Worm (Caenorhabditis elegans) whole organism, young adult: ENCODE measurements around the gene ZK1010.4.
A peak's percentile ranks its signal among the peaks of the same experiment; 100 is the strongest.

Source experiments
- F10E7.11 ChIP-seq: sonication (generic microtip); optimal IDR thresholded peaks from 2 replicates; lab custom pipeline; 2017; ENCODE audit warnings: mild to moderate bottlenecking, missing genetic modification characterization, moderate library complexity, missing compliant biosample characterization
- F37B4.10 ChIP-seq: fragments of 200-800 bp; sonication (Bioruptor generic); IDR thresholded peaks from 2 replicates; pipeline ENCODE4 v1.3.6; 2022; ENCODE audit warnings: missing genetic modification characterization, missing compliant biosample characterization
- F39B2.1 ChIP-seq: fragments of 200-800 bp; sonication (Bioruptor generic); IDR thresholded peaks from 2 replicates; pipeline ENCODE4 v1.3.6; 2022; ENCODE audit warnings: missing genetic modification reagents, missing genetic modification characterization, missing compliant biosample characterization
- T26A5.8 ChIP-seq: sonication (generic microtip); optimal IDR thresholded peaks from 2 replicates; lab custom pipeline; 2016; ENCODE audit warnings: missing genetic modification characterization, missing compliant biosample characterization
- Y53F4B.3 ChIP-seq: fragments of 200-800 bp; sonication (Bioruptor generic); IDR thresholded peaks from 2 replicates; pipeline ENCODE4 v1.3.6; 2022; ENCODE audit warnings: missing genetic modification reagents, missing genetic modification characterization, missing compliant biosample characterization
- ama-1 ChIP-seq, 3 experiments: fragments of 150-350 bp in 1 of 3; sonication (generic microtip) in 2 of 3; optimal IDR thresholded peaks; 2 replicates each; lab custom pipeline; 2014 to 2018; ENCODE audit warnings: missing biosample characterization in 2 of 3, missing genetic modification characterization in 2 of 3, missing genetic modification reagents in 2 of 3
- atf-7 ChIP-seq: sonication (generic microtip); optimal IDR thresholded peaks from 2 replicates; lab custom pipeline; 2017; ENCODE audit warnings: mild to moderate bottlenecking, missing genetic modification characterization, missing compliant biosample characterization
- athp-1 ChIP-seq: sonication (generic microtip); optimal IDR thresholded peaks from 2 replicates; lab custom pipeline; 2017; ENCODE audit warnings: mild to moderate bottlenecking, missing genetic modification characterization, missing compliant biosample characterization
- attf-3 ChIP-seq: fragments of 200-800 bp; sonication (Bioruptor generic); conservative IDR thresholded peaks from 2 replicates; pipeline ENCODE4 v1.3.6; 2022; ENCODE audit warnings: missing genetic modification reagents, missing genetic modification characterization, missing compliant biosample characterization
- attf-5 ChIP-seq: fragments of 200-800 bp; sonication (Bioruptor generic); optimal IDR thresholded peaks from 2 replicates; lab custom pipeline; 2018; ENCODE audit warnings: mild to moderate bottlenecking, missing genetic modification characterization, missing compliant biosample characterization
- attf-6 ChIP-seq: fragments of 200-800 bp; sonication (Bioruptor generic); IDR thresholded peaks from 2 replicates; pipeline ENCODE4 v1.3.6; 2022; ENCODE audit warnings: missing genetic modification reagents, missing genetic modification characterization, missing compliant biosample characterization
- bed-1 ChIP-seq: fragments of 200-800 bp; sonication (Bioruptor generic); IDR thresholded peaks from 2 replicates; pipeline ENCODE4 v1.3.6; 2022; ENCODE audit warnings: missing genetic modification reagents, missing genetic modification characterization, missing compliant biosample characterization
- ceh-40 ChIP-seq: fragments of 200-800 bp; sonication (Bioruptor generic); IDR thresholded peaks from 2 replicates; pipeline ENCODE4 v1.3.6; 2022; ENCODE audit warnings: missing genetic modification characterization, missing compliant biosample characterization
- ceh-58 ChIP-seq: fragments of 200-800 bp; sonication (Bioruptor generic); IDR thresholded peaks from 2 replicates; pipeline ENCODE4 v1.3.6; 2022; ENCODE audit warnings: missing genetic modification characterization, missing compliant biosample characterization
- die-1 ChIP-seq: sonication (generic microtip); optimal IDR thresholded peaks from 2 replicates; lab custom pipeline; 2016; ENCODE audit warnings: missing genotype, mild to moderate bottlenecking, missing genetic modification characterization, missing compliant biosample characterization
- dpff-1 ChIP-seq: sonication (generic microtip); optimal IDR thresholded peaks from 2 replicates; lab custom pipeline; 2017; ENCODE audit warnings: mild to moderate bottlenecking, missing genetic modification characterization, missing compliant biosample characterization
- egl-44 ChIP-seq: fragments of 200-800 bp; sonication (Bioruptor generic); IDR thresholded peaks from 2 replicates; pipeline ENCODE4 v1.3.6; 2022; ENCODE audit warnings: missing genetic modification reagents, missing genetic modification characterization, missing compliant biosample characterization
- egrh-3 ChIP-seq: fragments of 200-800 bp; sonication (Bioruptor generic); IDR thresholded peaks from 2 replicates; pipeline ENCODE4 v1.3.6; 2022; ENCODE audit warnings: missing genetic modification reagents, missing genetic modification characterization, missing compliant biosample characterization
- fkh-3 ChIP-seq: sonication (generic microtip); optimal IDR thresholded peaks from 2 replicates; lab custom pipeline; 2016; ENCODE audit warnings: mild to moderate bottlenecking, missing genetic modification characterization, missing compliant biosample characterization
- him-1 ChIP-seq: sonication (generic microtip); optimal IDR thresholded peaks from 2 replicates; lab custom pipeline; 2016; ENCODE audit warnings: missing genotype, missing genetic modification reagents, missing genetic modification characterization, missing compliant biosample characterization
- hmg-20 ChIP-seq: fragments of 200-800 bp; sonication (Bioruptor generic); IDR thresholded peaks from 2 replicates; pipeline ENCODE4 v1.3.6; 2022; ENCODE audit warnings: missing genetic modification reagents, missing genetic modification characterization, missing compliant biosample characterization
- hrde-1 ChIP-seq: sonication (generic microtip); optimal IDR thresholded peaks from 2 replicates; lab custom pipeline; 2016; ENCODE audit warnings: missing genetic modification characterization, mild to moderate bottlenecking, missing compliant biosample characterization, moderate library complexity, missing genotype, missing genetic modification reagents, borderline replicate concordance
- hsf-1 ChIP-seq: fragments of 200-800 bp; sonication (Bioruptor generic); IDR thresholded peaks from 2 replicates; pipeline ENCODE4 v1.3.6; 2022; ENCODE audit warnings: missing genetic modification reagents, missing genetic modification characterization, missing compliant biosample characterization
- let-607 ChIP-seq, 2 experiments: fragments of 200-800 bp in 1 of 2; sonication (Bioruptor generic) in 1 of 2; sonication (generic microtip) in 1 of 2; optimal IDR thresholded peaks; 2 replicates each; lab custom pipeline; 2016 to 2018; ENCODE audit warnings: mild to moderate bottlenecking in 2 of 2, missing compliant biosample characterization in 2 of 2, missing genetic modification characterization in 2 of 2, moderate library complexity in 2 of 2, missing genotype in 1 of 2
- lin-26 ChIP-seq: fragments of 200-800 bp; sonication (Bioruptor generic); IDR thresholded peaks from 2 replicates; pipeline ENCODE4 v1.3.6; 2022; ENCODE audit warnings: missing genetic modification reagents, missing genetic modification characterization, missing compliant biosample characterization
- lin-40 ChIP-seq: sonication (generic microtip); optimal IDR thresholded peaks from 2 replicates; lab custom pipeline; 2016; ENCODE audit warnings: missing genetic modification characterization, mild to moderate bottlenecking, missing compliant biosample characterization, missing genotype, missing genetic modification reagents
- madf-6 ChIP-seq: fragments of 200-800 bp; sonication (Bioruptor generic); IDR thresholded peaks from 2 replicates; pipeline ENCODE4 v1.3.6; 2022; ENCODE audit warnings: missing genetic modification reagents, missing genetic modification characterization, missing compliant biosample characterization
- mxl-1 ChIP-seq: sonication (generic microtip); optimal IDR thresholded peaks from 2 replicates; lab custom pipeline; 2016; ENCODE audit warnings: missing genetic modification characterization, missing compliant biosample characterization
- nfya-2 ChIP-seq: fragments of 200-800 bp; sonication (Bioruptor generic); IDR thresholded peaks from 2 replicates; pipeline ENCODE4 v1.3.6; 2022; ENCODE audit warnings: missing genetic modification reagents, missing genetic modification characterization, missing compliant biosample characterization
- nhr-27 ChIP-seq: fragments of 200-800 bp; sonication (Bioruptor generic); optimal IDR thresholded peaks from 2 replicates; lab custom pipeline; 2018; ENCODE audit warnings: mild to moderate bottlenecking, missing genetic modification characterization, moderate library complexity, missing compliant biosample characterization
- nhr-80 ChIP-seq: sonication (generic microtip); optimal IDR thresholded peaks from 2 replicates; lab custom pipeline; 2016; ENCODE audit warnings: missing genetic modification characterization, missing compliant biosample characterization
- repo-1 ChIP-seq: sonication (generic microtip); optimal IDR thresholded peaks from 2 replicates; lab custom pipeline; 2017; ENCODE audit warnings: mild to moderate bottlenecking, missing genetic modification characterization, missing compliant biosample characterization
- sea-2 ChIP-seq: fragments of 200-800 bp; sonication (Bioruptor generic); IDR thresholded peaks from 2 replicates; pipeline ENCODE4 v1.3.6; 2022; ENCODE audit warnings: missing genetic modification characterization, missing compliant biosample characterization
- somi-1 ChIP-seq: fragments of 200-800 bp; sonication (Bioruptor generic); optimal IDR thresholded peaks from 2 replicates; lab custom pipeline; 2018; ENCODE audit warnings: mild to moderate bottlenecking, missing genetic modification characterization, missing compliant biosample characterization
- tlf-1 ChIP-seq: fragments of 200-800 bp; sonication (Bioruptor generic); optimal IDR thresholded peaks from 2 replicates; lab custom pipeline; 2018; ENCODE audit warnings: mild to moderate bottlenecking, missing genetic modification characterization, missing compliant biosample characterization
- ztf-22 ChIP-seq: fragments of 200-800 bp; sonication (Bioruptor generic); optimal IDR thresholded peaks from 2 replicates; lab custom pipeline; 2018; ENCODE audit warnings: mild to moderate bottlenecking, missing genetic modification characterization, moderate library complexity, missing compliant biosample characterization
- ztf-26 ChIP-seq: sonication (generic microtip); optimal IDR thresholded peaks from 2 replicates; lab custom pipeline; 2017; ENCODE audit warnings: missing genetic modification characterization, missing compliant biosample characterization
- ztf-28 ChIP-seq: fragments of 200-800 bp; sonication (Bioruptor generic); IDR thresholded peaks from 2 replicates; pipeline ENCODE4 v1.3.6; 2022; ENCODE audit warnings: missing genetic modification reagents, missing genetic modification characterization, missing compliant biosample characterization

Gene ZK1010.4

ce11 chrIII:12931786-12932427, 49.0 kb upstream of the ZK1010.4 start, which contains the start of gene rbm-7 (continued):
- TF ChIP-seq attf-3 (GFP tag; lab: Robert Waterston, UW) (0 out of 2 replicates have a peak, but pooled peaks have one; percentile 17), ceh-58 (no peak), egrh-3 (GFP tag; lab: Robert Waterston, UW) (no peak), attf-6 (GFP tag; lab: Robert Waterston, UW) (no peak), tlf-1 (GFP tag; lab: Kevin White, UChicago) (peak; percentile 37), Y53F4B.3 (no peak), nhr-80 (tag; lab: Kevin White, UChicago) (peak; percentile 5), fkh-3 (tag; lab: Kevin White, UChicago) (no peak), somi-1 (GFP tag; lab: Kevin White, UChicago) (no peak), bed-1 (GFP tag; lab: Robert Waterston, UW) (no peak), nfya-2 (GFP tag; lab: Robert Waterston, UW) (no peak)
- TF ChIP-seq, all 124 proteins: peak for 35

- TF ChIP-seq mxl-1 (tag; lab: Kevin White, UChicago) (no peak), ztf-26 (no peak), him-1 (tag; lab: Kevin White, UChicago) (no peak), dpff-1 (tag; lab: Kevin White, UChicago) (no peak), sea-2 (GFP tag; lab: Robert Waterston, UW) (no peak), ztf-28 (GFP tag; lab: Robert Waterston, UW) (no peak), repo-1 (tag; lab: Kevin White, UChicago) (no peak), F39B2.1 (GFP tag; lab: Robert Waterston, UW) (no peak)
- TF ChIP-seq, all 124 proteins: peak for 0
Measured at ce11 chrIII:12932776-12933175, 48.1 kb upstream of the ZK1010.4 start.

- no peak for TF ChIP-seq attf-5
- no peak for TF ChIP-seq T26A5.8 (tag; lab: Kevin White, UChicago)
- no peak for TF ChIP-seq ztf-22
- TF ChIP-seq hmg-20 (GFP tag; lab: Robert Waterston, UW), result no peak
- TF ChIP-seq atf-7 (tag; lab: Kevin White, UChicago), result no peak
- no peak for TF ChIP-seq lin-26 (GFP tag; lab: Robert Waterston, UW)
- no peak for TF ChIP-seq F10E7.11
- no peak for TF ChIP-seq ama-1 (optimal IDR thresholded peaks at IDR 0.05; lab: Kevin White, UChicago)
- TF ChIP-seq ama-1 (GFP tag; optimal IDR thresholded peaks at IDR 0.05; lab: Kevin White, UChicago), result no peak
- TF ChIP-seq hsf-1 (GFP tag; lab: Robert Waterston, UW), result no peak
- TF ChIP-seq sea-2 (GFP tag; lab: Robert Waterston, UW), result no peak
- TF ChIP-seq athp-1, result no peak
- TF ChIP-seq let-607 (tag; optimal IDR thresholded peaks at IDR 0.05; lab: Kevin White, UChicago), result no peak
- TF ChIP-seq egl-44, result no peak
- no peak for TF ChIP-seq ceh-40 (GFP tag; lab: Robert Waterston, UW)
- TF ChIP-seq madf-6 (GFP tag; lab: Robert Waterston, UW), result no peak
- no peak for TF ChIP-seq hrde-1 (tag; lab: Kevin White, UChicago)
- TF ChIP-seq nhr-27, result no peak
- TF ChIP-seq die-1 (tag; lab: Kevin White, UChicago), result no peak
- no peak for TF ChIP-seq F37B4.10 (GFP tag; lab: Robert Waterston, UW)
- TF ChIP-seq lin-40 (tag; lab: Kevin White, UChicago), result no peak
Measured at ce11 chrIII:12934417-12934816, 46.5 kb upstream of the ZK1010.4 start, which contains the start of gene epg-3. TSS of gene epg-3 (plus strand) at chrIII:12934717.
